Worm (Caenorhabditis elegans): ENCODE measurements around the gene vnut-1.

vnut-1 gene

DNA sequence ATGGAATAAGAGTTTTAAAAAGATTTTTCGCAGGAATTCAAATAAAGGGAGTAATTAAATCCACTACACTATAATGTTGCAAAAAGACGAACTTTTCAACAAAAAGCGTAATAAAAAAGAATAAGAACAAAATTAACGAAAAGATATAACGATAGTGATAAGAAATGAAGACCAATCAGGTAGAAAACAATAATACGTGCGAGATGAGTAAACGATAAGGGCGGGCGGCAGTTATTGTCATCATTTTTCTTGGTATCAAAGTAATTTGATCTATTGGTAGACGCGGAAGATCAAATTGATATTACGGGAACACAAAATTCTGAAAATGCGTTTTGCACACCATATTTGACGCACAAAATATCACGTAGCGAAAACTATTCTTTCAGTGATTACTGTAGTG is 4.9 kb downstream of the vnut-1 start:
- TF ChIP-seq ham-2 (GFP tag; optimal IDR thresholded peaks at IDR 0.05), result no peak
- peak; percentile 85 for TF ChIP-seq elt-1 (tag; optimal IDR thresholded peaks at IDR 0.05; ENCODE audit: borderline replicate concordance, insufficient read depth)

DNA sequence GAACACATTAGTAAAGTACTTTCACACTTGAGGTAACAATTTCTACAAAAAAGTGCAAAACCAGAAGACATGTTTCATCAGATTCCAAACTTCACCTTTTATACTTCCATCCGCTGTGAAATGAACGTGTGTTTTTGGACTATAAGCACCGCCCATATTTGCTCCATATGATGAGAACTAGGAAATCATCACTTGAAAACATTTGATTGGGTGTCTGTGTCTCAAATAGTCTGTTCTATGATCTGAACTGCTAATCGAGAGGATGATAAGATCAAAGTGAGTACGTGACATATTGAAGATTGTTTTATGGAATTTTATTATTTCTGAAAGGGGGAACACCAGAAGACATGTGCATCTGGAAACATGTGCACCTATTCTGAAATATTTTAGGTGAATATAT is 5.7 kb downstream of the vnut-1 start:
- no peak for TF ChIP-seq nhr-28 (tag; optimal IDR thresholded peaks at IDR 0.05)
- no peak for TF ChIP-seq zip-8 (tag; optimal IDR thresholded peaks at IDR 0.05)
- TF ChIP-seq mep-1 (tag; optimal IDR thresholded peaks at IDR 0.05), result no peak
- no peak for TF ChIP-seq nhr-76 (tag; optimal IDR thresholded peaks at IDR 0.05)
- TF ChIP-seq unc-62 (GFP tag; optimal IDR thresholded peaks at IDR 0.05), result no peak
- TF ChIP-seq drap-1 (GFP tag; optimal IDR thresholded peaks at IDR 0.05), result no peak
- TF ChIP-seq ztf-11 (tag; optimal IDR thresholded peaks at IDR 0.05), result no peak
- TF ChIP-seq unc-120 (tag; optimal IDR thresholded peaks at IDR 0.05; ENCODE audit: poor library complexity, severe bottlenecking), result no peak
- no peak for TF ChIP-seq elt-1 (tag; optimal IDR thresholded peaks at IDR 0.05; ENCODE audit: borderline replicate concordance, insufficient read depth)
- TF ChIP-seq mls-2 (tag; optimal IDR thresholded peaks at IDR 0.05), result no peak
- no peak for TF ChIP-seq hlh-1 (tag; optimal IDR thresholded peaks at IDR 0.05)

DNA sequence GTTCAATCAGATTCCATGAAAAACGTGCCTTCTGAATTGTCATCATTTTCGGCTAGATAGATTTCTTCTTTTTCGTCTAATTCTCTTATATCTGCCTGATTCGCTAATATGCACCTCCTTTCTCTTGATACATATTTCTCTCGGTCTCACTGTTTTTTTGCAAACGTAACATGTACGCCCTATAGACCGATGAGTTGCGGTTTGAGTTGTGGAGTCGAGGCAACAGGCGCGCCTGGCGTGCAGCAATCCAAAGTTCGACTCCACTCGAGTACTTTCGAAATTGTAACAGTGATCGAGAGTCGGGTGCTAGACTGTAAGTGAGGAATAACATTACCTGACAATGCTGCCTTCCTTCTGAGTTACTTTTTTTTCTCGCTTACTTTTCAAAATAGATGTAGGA is 7.2 kb downstream of the vnut-1 start:
- TF ChIP-seq elt-3 (tag; optimal IDR thresholded peaks at IDR 0.05), result peak; percentile 80
- TF ChIP-seq flh-1 (GFP tag; optimal IDR thresholded peaks at IDR 0.05), result peak; percentile 71
- TF ChIP-seq nhr-76 (tag; optimal IDR thresholded peaks at IDR 0.05), result no peak
- peak; percentile 93 for TF ChIP-seq M03D4.4 (tag; optimal IDR thresholded peaks at IDR 0.05)
- TF ChIP-seq unc-120 (tag; optimal IDR thresholded peaks at IDR 0.05; ENCODE audit: poor library complexity, severe bottlenecking), result peak; percentile 90
- peak; percentile 89 for TF ChIP-seq ham-2 (GFP tag; optimal IDR thresholded peaks at IDR 0.05)
- TF ChIP-seq sem-2 (GFP tag; optimal IDR thresholded peaks at IDR 0.05), result peak; percentile 87
- peak; percentile 63 for TF ChIP-seq nhr-28 (tag; optimal IDR thresholded peaks at IDR 0.05)
- TF ChIP-seq lin-32 (GFP tag; optimal IDR thresholded peaks at IDR 0.05), result peak; percentile 94
- peak; percentile 87 for TF ChIP-seq hlh-1 (tag; optimal IDR thresholded peaks at IDR 0.05)
- TF ChIP-seq drap-1 (GFP tag; optimal IDR thresholded peaks at IDR 0.05), result peak; percentile 88
- no peak for TF ChIP-seq snpc-4 (tag; optimal IDR thresholded peaks at IDR 0.05)
- no peak for TF ChIP-seq zip-8 (tag; optimal IDR thresholded peaks at IDR 0.05)
- peak; percentile 94 for TF ChIP-seq mls-2 (tag; optimal IDR thresholded peaks at IDR 0.05)
- no peak for TF ChIP-seq mab-5 (tag; optimal IDR thresholded peaks at IDR 0.05)
- TF ChIP-seq ceh-39 (tag; optimal IDR thresholded peaks at IDR 0.05), result peak; percentile 39
- TF ChIP-seq lsy-2 (tag; optimal IDR thresholded peaks at IDR 0.05), result peak; percentile 49
- TF ChIP-seq unc-62 (GFP tag; optimal IDR thresholded peaks at IDR 0.05), result peak; percentile 52
- peak; percentile 54 for TF ChIP-seq mep-1 (tag; optimal IDR thresholded peaks at IDR 0.05)
- no peak for TF ChIP-seq blmp-1 (tag; optimal IDR thresholded peaks at IDR 0.05)
- peak; percentile 88 for TF ChIP-seq nhr-12 (tag; optimal IDR thresholded peaks at IDR 0.05)
- peak; percentile 96 for TF ChIP-seq ceh-83 (GFP tag; optimal IDR thresholded peaks at IDR 0.05)
- TF ChIP-seq lin-13 (tag; optimal IDR thresholded peaks at IDR 0.05), result peak; percentile 72
- TF ChIP-seq ces-1 (GFP tag; optimal IDR thresholded peaks at IDR 0.05), result no peak
- no peak for TF ChIP-seq ztf-11 (tag; optimal IDR thresholded peaks at IDR 0.05)
- no peak for TF ChIP-seq nhr-2 (tag; optimal IDR thresholded peaks at IDR 0.05)
- no peak for TF ChIP-seq elt-1 (tag; optimal IDR thresholded peaks at IDR 0.05; ENCODE audit: borderline replicate concordance, insufficient read depth)
- TF ChIP-seq nhr-237 (tag; optimal IDR thresholded peaks at IDR 0.05), result peak; percentile 70
- peak; percentile 94 for TF ChIP-seq cnd-1 (tag; optimal IDR thresholded peaks at IDR 0.05)
- TF ChIP-seq bed-3 (GFP tag; optimal IDR thresholded peaks at IDR 0.05), result peak; percentile 82
- peak; percentile 94 for TF ChIP-seq sptf-1 (tag; optimal IDR thresholded peaks at IDR 0.05)
- peak; percentile 88 for TF ChIP-seq ceh-43 (GFP tag; optimal IDR thresholded peaks at IDR 0.05)
- TF ChIP-seq unc-39 (tag; optimal IDR thresholded peaks at IDR 0.05), result no peak
- TF ChIP-seq tbx-8 (GFP tag; optimal IDR thresholded peaks at IDR 0.05), result peak; percentile 82
- peak; percentile 80 for TF ChIP-seq pha-4 (tag; optimal IDR thresholded peaks at IDR 0.05)

DNA sequence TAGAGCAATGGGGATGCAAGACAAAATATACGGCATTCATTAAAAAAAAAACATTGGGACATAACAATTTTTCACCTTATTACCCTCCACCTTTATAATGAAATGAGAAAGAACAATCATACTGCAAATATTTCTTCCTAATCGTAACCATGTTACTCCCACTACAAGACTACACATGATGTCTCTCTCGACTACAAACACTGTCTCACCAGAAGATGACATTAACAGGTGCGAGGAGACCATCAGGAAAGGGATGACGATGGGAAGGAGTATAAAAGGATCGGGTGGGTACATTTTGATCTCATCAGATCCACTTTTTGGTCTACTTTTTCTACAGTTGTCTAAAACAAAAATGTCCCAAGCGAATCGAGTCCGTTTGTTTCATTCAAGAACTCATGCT is 8.2 kb downstream of the vnut-1 start, which contains the start of gene dhs-8:
TSS of gene dhs-8 (plus strand) at position 179 of the 400 bp plus-strand sequence.
- TF ChIP-seq ceh-43 (GFP tag; optimal IDR thresholded peaks at IDR 0.05) (no peak), nhr-12 (tag; optimal IDR thresholded peaks at IDR 0.05) (peak; percentile 25), nhr-28 (tag; optimal IDR thresholded peaks at IDR 0.05) (peak; percentile 12), M03D4.4 (tag; optimal IDR thresholded peaks at IDR 0.05) (no peak)

All from whole organism, mixed stage, embryonic.